Fruit fly (Drosophila melanogaster): Measurements from ENCODE around the gene RecQ4.

DNA sequence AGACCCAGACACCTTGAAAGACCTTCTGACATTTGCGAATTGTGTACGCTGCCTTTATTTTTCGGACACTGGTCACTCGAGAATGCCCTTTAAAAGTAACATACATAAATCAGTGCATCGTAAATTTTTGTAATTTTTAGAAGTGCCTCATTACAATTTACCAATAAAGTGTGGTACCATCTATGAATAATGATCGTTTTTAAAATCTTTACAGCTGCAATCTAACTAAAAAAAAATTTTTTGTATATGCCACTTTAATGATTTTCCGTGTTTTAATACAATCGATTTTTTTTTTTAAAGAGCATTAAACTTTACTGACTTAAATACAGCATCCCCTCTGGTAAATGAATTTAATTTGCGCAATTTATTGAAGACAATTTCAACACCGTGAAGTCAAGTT is 18.7 kb downstream of the RecQ4 start:
- TF ChIP-seq CG11456 (GFP tag; IDR thresholded peaks at IDR 0.05) (no peak), CG13894 (tag; optimal IDR thresholded peaks at IDR 0.05) (no peak)
